Fruit fly (Drosophila melanogaster) whole organism, adult: ENCODE results near the gene Trp1.

ENCODE experiments used
- CG12768 ChIP-seq: fragments of 200-800 bp; sonication (Bioruptor generic); optimal IDR thresholded peaks from 2 replicates; lab custom pipeline; 2017; ENCODE audit warnings: missing biosample characterization, missing genetic modification characterization, mild to moderate bottlenecking, moderate library complexity, missing genetic modification reagents
- CG14711 ChIP-seq: fragments of 200-800 bp; sonication (Bioruptor generic); optimal IDR thresholded peaks from 2 replicates; lab custom pipeline; 2018; ENCODE audit warnings: missing biosample characterization, mild to moderate bottlenecking, missing genetic modification characterization, moderate library complexity
- CG7045 ChIP-seq: fragments of 200-800 bp; sonication (Bioruptor generic); optimal IDR thresholded peaks from 2 replicates; lab custom pipeline; 2017; ENCODE audit warnings: missing biosample characterization, mild to moderate bottlenecking, missing genetic modification characterization
- Hr96 ChIP-seq: fragments of 200-800 bp; sonication (Bioruptor generic); optimal IDR thresholded peaks from 2 replicates; lab custom pipeline; 2016; ENCODE audit warnings: missing biosample characterization, missing genetic modification characterization
- toe ChIP-seq: fragments of 200-800 bp; sonication (Bioruptor generic); optimal IDR thresholded peaks from 2 replicates; lab custom pipeline; 2016; ENCODE audit warnings: missing biosample characterization, missing genetic modification characterization

DNA sequence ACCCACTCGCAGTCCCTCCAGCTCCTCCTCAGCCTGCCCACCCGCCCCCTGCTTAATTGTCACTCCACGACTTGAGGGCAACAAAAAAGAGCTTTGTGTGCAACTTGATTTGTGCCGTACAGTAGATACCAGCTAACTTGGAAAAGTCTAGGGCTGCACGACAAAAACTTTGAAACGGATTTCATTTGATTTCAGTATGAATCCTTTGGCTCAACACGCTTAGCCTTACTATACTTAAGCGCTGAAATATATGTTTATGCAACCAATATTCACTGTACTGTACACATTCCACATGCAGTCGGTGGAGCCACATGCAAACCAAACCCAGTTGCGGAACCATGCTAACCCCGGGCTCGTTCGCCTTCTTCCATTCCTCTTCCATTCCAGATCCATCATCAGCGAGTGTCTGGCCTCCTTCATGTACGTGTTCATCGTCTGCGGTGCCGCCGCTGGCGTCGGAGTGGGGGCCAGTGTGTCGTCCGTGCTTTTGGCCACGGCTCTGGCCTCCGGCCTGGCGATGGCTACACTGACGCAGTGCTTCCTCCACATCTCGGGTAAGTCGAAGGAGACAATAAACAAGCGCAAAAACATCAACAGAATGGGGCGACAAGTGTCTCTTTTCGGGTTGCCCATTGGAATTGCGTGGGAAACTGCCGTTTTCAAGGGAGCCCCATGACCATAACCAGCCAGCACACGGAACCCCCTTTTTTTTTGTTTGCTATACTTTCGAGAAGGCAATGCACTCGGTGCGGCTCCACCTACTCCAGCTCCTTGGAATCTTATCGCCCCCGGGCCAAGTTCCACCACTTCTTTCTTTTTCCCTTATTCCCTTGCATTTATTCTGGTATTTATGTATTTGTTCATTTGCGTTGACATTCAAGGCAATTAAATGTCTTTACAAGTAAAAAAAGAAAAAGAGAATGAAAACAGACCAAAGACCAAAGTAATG lies 22.5 kb upstream of the Trp1 start:
- no peak for TF ChIP-seq CG7045 (GFP tag; lab: Kevin White, UChicago)
- TF ChIP-seq CG14711 (tag; lab: Kevin White, UChicago): no peak
- no peak for TF ChIP-seq CG12768 (GFP tag; lab: Kevin White, UChicago)
- no peak for TF ChIP-seq toe
- no peak for TF ChIP-seq Hr96
